Fruit fly (Drosophila melanogaster) whole organism, prepupa: ENCODE measurements around the gene meep.

Source experiments
- Blimp-1 ChIP-seq: fragments of 200-800 bp; sonication (Bioruptor generic); optimal IDR thresholded peaks from 3 replicates; lab custom pipeline; 2017; ENCODE audit warnings: missing biosample characterization, missing genetic modification characterization, mild to moderate bottlenecking, moderate library complexity, missing genetic modification reagents
- CG10669 ChIP-seq: fragments of 200-800 bp; sonication (Bioruptor generic); optimal IDR thresholded peaks from 3 replicates; lab custom pipeline; 2018; ENCODE audit warnings: missing biosample characterization, mild to moderate bottlenecking, missing genetic modification characterization, moderate library complexity
- CG3032 ChIP-seq: fragments of 200-800 bp; optimal IDR thresholded peaks from 2 replicates; lab custom pipeline; 2019; ENCODE audit warnings: missing biosample characterization, mild to moderate bottlenecking, missing genetic modification characterization, moderate library complexity
- CG34406 ChIP-seq: fragments of 200-800 bp; sonication (Bioruptor generic); optimal IDR thresholded peaks from 3 replicates; lab custom pipeline; 2016; ENCODE audit warnings: missing biosample characterization, missing genetic modification characterization
- CG4318 ChIP-seq: fragments of 200-800 bp; sonication (Bioruptor generic); optimal IDR thresholded peaks from 3 replicates; lab custom pipeline; 2017; ENCODE audit warnings: missing biosample characterization, mild to moderate bottlenecking, missing genetic modification characterization
- CG6163 ChIP-seq: fragments of 200-800 bp; sonication (Bioruptor generic); IDR thresholded peaks from 3 replicates; pipeline ENCODE4 v1.3.6; 2022; ENCODE audit warnings: missing biosample characterization, missing genetic modification characterization
- Eip75B ChIP-seq: fragments of 200-800 bp; sonication (Bioruptor generic); optimal IDR thresholded peaks from 3 replicates; lab custom pipeline; 2016; ENCODE audit warnings: missing biosample characterization, missing genetic modification characterization
- Gug ChIP-seq: fragments of 200-800 bp; sonication (Bioruptor generic); IDR thresholded peaks from 2 replicates; pipeline ENCODE4 v1.3.6; 2022; ENCODE audit warnings: missing biosample characterization, missing genetic modification characterization
- Lpt ChIP-seq: fragments of 200-800 bp; sonication (Bioruptor generic); optimal IDR thresholded peaks from 3 replicates; lab custom pipeline; 2016; ENCODE audit warnings: missing biosample characterization, missing genetic modification characterization
- achi ChIP-seq: fragments of 200-800 bp; sonication (Bioruptor generic); optimal IDR thresholded peaks from 3 replicates; lab custom pipeline; 2016; ENCODE audit warnings: missing biosample characterization, missing genetic modification characterization
- topi ChIP-seq: fragments of 200-800 bp; sonication (Bioruptor generic); optimal IDR thresholded peaks from 3 replicates; lab custom pipeline; 2016; ENCODE audit warnings: missing biosample characterization, missing genetic modification characterization

- TF ChIP-seq Lpt = no peak
- TF ChIP-seq achi (GFP tag; lab: Kevin White, UChicago) = no peak
- no peak for TF ChIP-seq Eip75B (GFP tag; lab: Kevin White, UChicago)
- TF ChIP-seq CG4318 (GFP tag; lab: Kevin White, UChicago) = no peak
- no peak for TF ChIP-seq Gug (GFP tag; lab: Robert Waterston, UW)
- TF ChIP-seq CG3032 (tag; lab: Kevin White, UChicago) = no peak
- no peak for TF ChIP-seq CG34406 (GFP tag; lab: Kevin White, UChicago)
- TF ChIP-seq Blimp-1 (GFP tag; lab: Kevin White, UChicago) = no peak
- TF ChIP-seq CG10669 (GFP tag; lab: Kevin White, UChicago) = no peak
- TF ChIP-seq CG6163 = no peak
- TF ChIP-seq topi = no peak
Measured at dm6 chr3L:1193123-1193844, 9.6 kb downstream of the meep start, which contains the start of gene Trhn.
